Worm (Caenorhabditis elegans) whole organism, L4 larva: ENCODE results near the gene nlp-55.

ENCODE experiments used
- D1046.2 ChIP-seq: fragments of 200-800 bp; sonication (Bioruptor generic); IDR thresholded peaks from 2 replicates; pipeline ENCODE4 v1.3.6; 2022; ENCODE audit warnings: missing genetic modification characterization, missing compliant biosample characterization
- T20F7.1 ChIP-seq: fragments of 200-800 bp; sonication (Bioruptor generic); optimal IDR thresholded peaks from 2 replicates; lab custom pipeline; 2018; ENCODE audit warnings: mild to moderate bottlenecking, missing genetic modification characterization, missing compliant biosample characterization
- Y5F2A.4 ChIP-seq: fragments of 200-800 bp; sonication (Bioruptor generic); optimal IDR thresholded peaks from 2 replicates; lab custom pipeline; 2018; ENCODE audit warnings: mild to moderate bottlenecking, missing genetic modification characterization, missing compliant biosample characterization
- ZK337.2 ChIP-seq: fragments of 200-800 bp; sonication (Bioruptor generic); IDR thresholded peaks from 2 replicates; pipeline ENCODE4 v1.3.6; 2022; ENCODE audit warnings: missing genetic modification reagents, missing genetic modification characterization, missing compliant biosample characterization
- ZK546.5 ChIP-seq, 2 experiments: sonication (generic microtip); optimal IDR thresholded peaks; 2 replicates each; lab custom pipeline; 2017; ENCODE audit warnings: missing biosample characterization in 2 of 2, missing genetic modification characterization in 2 of 2
- aha-1 ChIP-seq: fragments of 150-350 bp; peaks from one replicate; lab custom pipeline; 2014; ENCODE audit warnings: missing biosample characterization, missing genetic modification characterization
- ama-1 ChIP-seq: fragments of 150-350 bp; optimal IDR thresholded peaks from 2 replicates; lab custom pipeline; 2014; ENCODE audit warnings: inconsistent platforms, mixed read lengths
- arid-1 ChIP-seq: fragments of 200-800 bp; sonication (Bioruptor generic); conservative IDR thresholded peaks from 2 replicates; pipeline ENCODE4 v1.3.6; 2022; ENCODE audit warnings: missing genetic modification reagents, missing genetic modification characterization, missing compliant biosample characterization
- ces-1 ChIP-seq: fragments of 150-350 bp; sonication (generic microtip); optimal IDR thresholded peaks from 4 replicates; lab custom pipeline; 2014; ENCODE audit warnings: missing biosample characterization, missing genetic modification reagents, missing genetic modification characterization
- ctbp-1 ChIP-seq: fragments of 200-800 bp; sonication (Bioruptor generic); IDR thresholded peaks from 2 replicates; pipeline ENCODE4 v1.3.6; 2022; ENCODE audit warnings: missing genetic modification reagents, missing genetic modification characterization, missing compliant biosample characterization
- daf-16 ChIP-seq, 3 experiments: sonication (generic microtip); optimal IDR thresholded peaks; 2 replicates each; lab custom pipeline; 2016 to 2017; ENCODE audit warnings: missing genetic modification characterization in 3 of 3, missing genetic modification reagents in 3 of 3, mild to moderate bottlenecking in 2 of 3, missing compliant biosample characterization in 2 of 3, missing biosample characterization in 1 of 3, moderate library complexity in 1 of 3
- dmd-6 ChIP-seq: fragments of 200-800 bp; sonication (Bioruptor generic); IDR thresholded peaks from 2 replicates; pipeline ENCODE4 v1.3.6; 2022; ENCODE audit warnings: missing genetic modification reagents, missing genetic modification characterization, missing compliant biosample characterization
- dpl-1 ChIP-seq: fragments of 150-350 bp; optimal IDR thresholded peaks from 2 replicates; lab custom pipeline; 2014; ENCODE audit warnings: missing biosample characterization, missing genetic modification reagents, missing genetic modification characterization
- duxl-1 ChIP-seq: sonication (generic microtip); optimal IDR thresholded peaks from 2 replicates; lab custom pipeline; 2016; ENCODE audit warnings: mild to moderate bottlenecking, missing genetic modification characterization, moderate library complexity, missing compliant biosample characterization; ENCODE audit not compliant: poor library complexity
- egl-43 ChIP-seq: fragments of 200-800 bp; sonication (Bioruptor generic); IDR thresholded peaks from 2 replicates; pipeline ENCODE4 v1.3.6; 2022; ENCODE audit warnings: missing genetic modification reagents, missing genetic modification characterization, missing compliant biosample characterization
- gei-8 ChIP-seq: fragments of 200-800 bp; sonication (Bioruptor generic); optimal IDR thresholded peaks from 2 replicates; lab custom pipeline; 2018; ENCODE audit warnings: mild to moderate bottlenecking, missing genetic modification characterization, missing compliant biosample characterization
- hlh-11 ChIP-seq: fragments of 200-800 bp; sonication (Bioruptor generic); optimal IDR thresholded peaks from 2 replicates; lab custom pipeline; 2018; ENCODE audit warnings: mild to moderate bottlenecking, missing genetic modification characterization, missing compliant biosample characterization
- hlh-30 ChIP-seq: sonication (generic microtip); optimal IDR thresholded peaks from 2 replicates; lab custom pipeline; 2017; ENCODE audit warnings: antibody characterized with exemption, mild to moderate bottlenecking, missing genetic modification characterization, missing compliant biosample characterization; ENCODE audit not compliant: insufficient read depth
- jun-1 ChIP-seq: fragments of 150-350 bp; optimal IDR thresholded peaks from 2 replicates; lab custom pipeline; 2014; ENCODE audit warnings: missing biosample characterization, missing genetic modification reagents, missing genetic modification characterization
- lim-7 ChIP-seq: fragments of 200-800 bp; sonication (Bioruptor generic); IDR thresholded peaks from 2 replicates; pipeline ENCODE4 v1.3.6; 2022; ENCODE audit warnings: missing genetic modification characterization, missing compliant biosample characterization
- lin-1 ChIP-seq: fragments of 200-800 bp; sonication (Bioruptor generic); IDR thresholded peaks from 2 replicates; pipeline ENCODE4 v1.3.6; 2022; ENCODE audit warnings: missing genetic modification reagents, missing genetic modification characterization, missing compliant biosample characterization
- lin-29 ChIP-seq: fragments of 200-800 bp; sonication (Bioruptor generic); IDR thresholded peaks from 2 replicates; pipeline ENCODE4 v1.3.6; 2022; ENCODE audit warnings: missing genetic modification reagents, missing genetic modification characterization, missing compliant biosample characterization
- lin-39 ChIP-seq: fragments of 150-350 bp; optimal IDR thresholded peaks from 2 replicates; lab custom pipeline; 2014; ENCODE audit warnings: missing biosample characterization, missing genetic modification reagents, missing genetic modification characterization
- lsy-2 ChIP-seq, 2 experiments: fragments of 150-350 bp in 1 of 2; sonication (generic microtip) in 1 of 2; optimal IDR thresholded peaks; 2 replicates each; lab custom pipeline; 2014 to 2017; ENCODE audit warnings: missing biosample characterization in 2 of 2, missing genetic modification characterization in 2 of 2
- mdl-1 ChIP-seq, 2 experiments: fragments of 150-350 bp in 1 of 2; sonication (generic microtip) in 1 of 2; optimal IDR thresholded peaks; 2 replicates each; lab custom pipeline; 2014 to 2017; ENCODE audit warnings: missing biosample characterization in 2 of 2, missing genetic modification characterization in 2 of 2
- mdt-29 ChIP-seq: fragments of 200-800 bp; sonication (Bioruptor generic); IDR thresholded peaks from 2 replicates; pipeline ENCODE4 v1.3.6; 2022; ENCODE audit warnings: missing genetic modification reagents, missing genetic modification characterization, missing compliant biosample characterization
- mep-1 ChIP-seq: fragments of 150-350 bp; sonication (generic microtip); optimal IDR thresholded peaks from 3 replicates; lab custom pipeline; 2014; ENCODE audit warnings: missing biosample characterization, missing genetic modification characterization
- mxl-3 ChIP-seq: fragments of 200-800 bp; sonication (Bioruptor generic); optimal IDR thresholded peaks from 2 replicates; lab custom pipeline; 2018; ENCODE audit warnings: mild to moderate bottlenecking, missing genetic modification characterization, missing compliant biosample characterization
- nhr-10 ChIP-seq: fragments of 150-350 bp; optimal IDR thresholded peaks from 2 replicates; lab custom pipeline; 2014; ENCODE audit warnings: missing biosample characterization, missing genetic modification characterization
- nhr-102 ChIP-seq: sonication (generic microtip); optimal IDR thresholded peaks from 2 replicates; lab custom pipeline; 2016; ENCODE audit warnings: mild to moderate bottlenecking, missing genetic modification characterization, moderate library complexity, missing compliant biosample characterization
- nhr-11 ChIP-seq: fragments of 150-350 bp; optimal IDR thresholded peaks from 2 replicates; lab custom pipeline; 2014; ENCODE audit warnings: missing biosample characterization, missing genetic modification characterization
- nhr-25 ChIP-seq: sonication (generic microtip); optimal IDR thresholded peaks from 2 replicates; lab custom pipeline; 2017; ENCODE audit warnings: missing genetic modification characterization, mild to moderate bottlenecking, missing compliant biosample characterization, antibody characterized with exemption, moderate library complexity, borderline replicate concordance; ENCODE audit not compliant: insufficient read depth
- nhr-28 ChIP-seq: fragments of 150-350 bp; optimal IDR thresholded peaks from 2 replicates; lab custom pipeline; 2014; ENCODE audit warnings: missing biosample characterization, missing genetic modification characterization
- nhr-41 ChIP-seq: fragments of 200-800 bp; sonication (Bioruptor generic); IDR thresholded peaks from 2 replicates; pipeline ENCODE4 v1.3.6; 2022; ENCODE audit warnings: missing genetic modification reagents, missing genetic modification characterization, missing compliant biosample characterization
- nhr-42 ChIP-seq: fragments of 200-800 bp; sonication (Bioruptor generic); IDR thresholded peaks from 2 replicates; pipeline ENCODE4 v1.3.6; 2022; ENCODE audit warnings: missing genetic modification characterization, missing compliant biosample characterization
- nhr-77 ChIP-seq: fragments of 150-350 bp; optimal IDR thresholded peaks from 2 replicates; lab custom pipeline; 2014; ENCODE audit warnings: missing biosample characterization, missing genetic modification characterization
- php-3 ChIP-seq: fragments of 200-800 bp; sonication (Bioruptor generic); IDR thresholded peaks from 2 replicates; pipeline ENCODE4 v1.3.6; 2022; ENCODE audit warnings: missing genetic modification reagents, missing genetic modification characterization, missing compliant biosample characterization
- rbr-2 ChIP-seq: sonication (generic microtip); optimal IDR thresholded peaks from 2 replicates; lab custom pipeline; 2016; ENCODE audit warnings: missing genotype, missing genetic modification characterization, missing compliant biosample characterization
- spr-1 ChIP-seq: sonication (generic microtip); optimal IDR thresholded peaks from 2 replicates; lab custom pipeline; 2016; ENCODE audit warnings: mild to moderate bottlenecking, missing genetic modification characterization, missing compliant biosample characterization
- unc-130 ChIP-seq: sonication (generic microtip); optimal IDR thresholded peaks from 2 replicates; lab custom pipeline; 2016; ENCODE audit warnings: missing genetic modification reagents, missing genetic modification characterization, missing compliant biosample characterization
- unc-62 ChIP-seq, 3 experiments: fragments of 150-350 bp in 1 of 3; sonication (generic microtip); optimal IDR thresholded peaks in 2 of 3; peaks in 1 of 3; 1 replicate in 1 of 3; 2 replicates in 2 of 3; lab custom pipeline; 2014 to 2017; ENCODE audit warnings: missing biosample characterization in 3 of 3, missing genetic modification characterization in 3 of 3, missing genetic modification reagents in 3 of 3, missing genotype in 1 of 3
- vab-7 ChIP-seq: fragments of 200-800 bp; sonication (Bioruptor generic); IDR thresholded peaks from 2 replicates; pipeline ENCODE4 v1.3.6; 2022; ENCODE audit warnings: missing genetic modification reagents, missing genetic modification characterization, missing compliant biosample characterization
- zfp-2 ChIP-seq: sonication (generic microtip); optimal IDR thresholded peaks from 2 replicates; lab custom pipeline; 2016; ENCODE audit warnings: mild to moderate bottlenecking, missing genetic modification characterization, missing compliant biosample characterization
- zip-2 ChIP-seq: fragments of 150-350 bp; optimal IDR thresholded peaks from 2 replicates; lab custom pipeline; 2014; ENCODE audit warnings: missing biosample characterization, missing genetic modification characterization
- ztf-7 ChIP-seq: fragments of 150-350 bp; optimal IDR thresholded peaks from 2 replicates; lab custom pipeline; 2014; ENCODE audit warnings: missing biosample characterization, missing genetic modification characterization

Gene nlp-55

DNA sequence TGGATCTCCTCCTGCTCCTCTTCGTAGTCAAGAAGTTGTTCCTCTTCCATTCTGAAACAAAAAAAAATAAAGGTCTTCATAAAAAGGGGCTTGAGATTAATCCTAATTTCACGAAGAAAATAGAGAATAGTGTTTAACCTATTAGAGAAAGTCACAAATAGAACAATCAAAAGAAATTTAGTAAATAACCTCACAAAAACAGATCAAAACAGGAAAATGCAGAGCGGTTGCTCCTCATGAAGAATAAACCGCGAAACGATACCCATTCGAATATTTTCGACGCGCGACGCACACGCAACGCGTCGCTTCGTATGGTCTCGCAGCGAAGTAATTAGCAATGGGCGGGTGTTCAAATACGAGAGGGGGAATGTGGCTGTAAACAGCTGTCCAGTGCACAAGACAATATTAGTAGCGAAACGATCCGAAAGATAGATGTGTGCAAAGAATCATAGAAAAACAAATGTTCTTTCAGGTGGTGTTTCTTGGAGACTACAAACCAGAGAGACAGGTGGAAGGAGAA lies 33.7 kb upstream of the nlp-55 start, which contains the start of gene hel-1 (continued):
- TF ChIP-seq unc-62 (GFP tag; optimal IDR thresholded peaks at IDR 0.05 in 1 of 2; lab: Kevin White, UChicago) (peak in 1 of 2 experiments; percentile 88), unc-62 (tag; optimal IDR thresholded peaks at IDR 0.05; lab: Kevin White, UChicago) (no peak), hlh-11 (tag; lab: Kevin White, UChicago) (peak; percentile 82), lin-1 (GFP tag; lab: Robert Waterston, UW) (0 out of 2 replicates have a peak, but pooled peaks have one; percentile 36), spr-1 (no peak), vab-7 (GFP tag; lab: Robert Waterston, UW) (peak; percentile 81), mdt-29 (GFP tag; lab: Robert Waterston, UW) (no peak), hlh-30 (tag; lab: Kevin White, UChicago) (peak; percentile 64), jun-1 (no peak), ZK337.2 (GFP tag; lab: Robert Waterston, UW) (no peak), egl-43 (peak; percentile 39; the same call in 1 of the 2 replicates), nhr-77 (tag; lab: Kevin White, UChicago) (peak; percentile 23), ctbp-1 (GFP tag; lab: Robert Waterston, UW) (0 out of 2 replicates have a peak, but pooled peaks have one; percentile 39), daf-16 (GFP tag; optimal IDR thresholded peaks at IDR 0.05; lab: Kevin White, UChicago) (peak in 1 of 2 experiments; percentile 76), daf-16 (tag; optimal IDR thresholded peaks at IDR 0.05; lab: Kevin White, UChicago) (peak; percentile 75), zfp-2 (tag; lab: Kevin White, UChicago) (peak; percentile 2), ZK546.5 (tag; optimal IDR thresholded peaks at IDR 0.05; lab: Kevin White, UChicago) (no peak), mxl-3 (peak; percentile 22), nhr-11 (tag; lab: Kevin White, UChicago) (peak; percentile 91), unc-130 (peak; percentile 60), ztf-7 (no peak), D1046.2 (GFP tag; lab: Robert Waterston, UW) (no peak), nhr-10 (tag; lab: Kevin White, UChicago) (no peak), lsy-2 (tag; optimal IDR thresholded peaks at IDR 0.05; lab: Kevin White, UChicago) (peak; percentile 42 to 88), lin-39 (peak; percentile 68), T20F7.1 (GFP tag; lab: Kevin White, UChicago) (peak; percentile 63), gei-8 (no peak), dpl-1 (GFP tag; lab: Kevin White, UChicago) (peak; percentile 91), dmd-6 (GFP tag; lab: Robert Waterston, UW) (peak; percentile 41; the same call in 1 of the 2 replicates), duxl-1 (tag; lab: Kevin White, UChicago) (no peak), nhr-28 (peak; percentile 30), rbr-2 (peak; percentile 63), ces-1 (peak; percentile 36)

DNA sequence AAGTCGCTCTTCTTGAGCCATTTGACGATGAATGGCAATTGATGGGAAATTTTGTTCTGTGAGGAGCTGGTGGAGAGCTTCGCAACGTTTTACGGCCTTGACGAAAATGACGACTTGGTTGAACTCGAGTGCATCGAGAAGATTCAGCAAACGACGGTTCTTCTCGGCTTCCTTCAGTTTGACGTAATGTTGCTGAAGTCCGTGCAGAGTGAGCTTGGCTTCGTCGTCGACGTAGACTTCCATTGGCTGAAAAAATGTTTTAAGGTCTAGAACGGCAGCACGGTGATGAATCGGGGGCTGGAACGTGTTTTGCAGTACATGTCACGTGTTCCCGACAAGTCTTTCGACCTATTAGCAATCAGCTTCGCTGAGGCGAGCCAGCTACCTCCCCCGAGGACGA lies 32.3 kb upstream of the nlp-55 start:
- no peak for TF ChIP-seq zfp-2 (tag; lab: Kevin White, UChicago)
- peak in 1 of 2 experiments; percentile 94 for TF ChIP-seq unc-62 (GFP tag; optimal IDR thresholded peaks at IDR 0.05 in 1 of 2; lab: Kevin White, UChicago)
- no peak for TF ChIP-seq unc-62 (tag; optimal IDR thresholded peaks at IDR 0.05; lab: Kevin White, UChicago)
- TF ChIP-seq, all 104 proteins: peak for 1

DNA sequence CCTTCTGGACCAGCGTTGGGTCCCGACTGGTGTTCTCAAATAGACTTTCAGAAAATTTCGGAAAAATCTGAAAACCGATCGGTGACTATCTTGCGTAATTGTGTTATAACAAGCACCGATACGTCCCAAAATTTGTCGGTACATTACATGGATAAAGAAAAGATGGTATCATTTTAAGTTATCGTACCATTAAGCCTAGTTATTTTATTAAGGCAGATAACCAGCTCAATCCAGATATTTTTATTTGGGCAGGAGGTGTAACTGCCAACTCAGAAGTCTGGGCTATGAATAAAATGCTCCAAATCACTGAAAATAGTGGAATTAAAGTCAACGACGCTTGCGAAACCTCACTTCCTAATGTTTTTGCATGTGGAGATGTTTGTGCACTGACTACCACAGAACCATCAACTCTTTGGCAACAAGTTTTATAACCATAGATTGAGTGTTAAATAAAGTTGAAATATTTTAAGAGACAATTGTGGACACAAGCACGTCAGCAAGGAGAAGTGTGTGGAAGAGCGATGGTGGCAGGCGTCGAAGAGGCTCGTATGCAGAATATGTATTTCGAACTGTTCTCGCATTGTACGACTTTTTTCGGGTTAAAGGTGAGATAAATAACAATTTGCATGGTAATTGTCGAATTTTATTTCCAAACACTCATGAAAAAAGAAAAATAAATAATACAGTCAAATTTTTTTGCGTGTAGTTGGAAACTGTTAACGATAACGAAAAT lies 31.2 kb upstream of the nlp-55 start:
- TF ChIP-seq nhr-102 (peak; percentile 15), nhr-42 (no peak), lin-29 (GFP tag; lab: Robert Waterston, UW) (no peak), nhr-41 (GFP tag; lab: Robert Waterston, UW) (no peak), aha-1 (peak; percentile 95), nhr-25 (no peak), spr-1 (no peak), mdl-1 (tag; optimal IDR thresholded peaks at IDR 0.05; lab: Kevin White, UChicago) (no peak), duxl-1 (tag; lab: Kevin White, UChicago) (peak; percentile 36), gei-8 (no peak), php-3 (GFP tag; lab: Robert Waterston, UW) (no peak), mep-1 (tag; lab: Kevin White, UChicago) (peak; percentile 14), lim-7 (GFP tag; lab: Robert Waterston, UW) (no peak), arid-1 (GFP tag; lab: Robert Waterston, UW) (no peak), lin-1 (GFP tag; lab: Robert Waterston, UW) (no peak), ama-1 (lab: Kevin White, UChicago) (peak; percentile 66), Y5F2A.4 (GFP tag; lab: Kevin White, UChicago) (no peak), zip-2 (tag; lab: Kevin White, UChicago) (no peak)
